Worm (Caenorhabditis elegans): ENCODE results near the gene rpl-11.2.

Gene rpl-11.2

DNA sequence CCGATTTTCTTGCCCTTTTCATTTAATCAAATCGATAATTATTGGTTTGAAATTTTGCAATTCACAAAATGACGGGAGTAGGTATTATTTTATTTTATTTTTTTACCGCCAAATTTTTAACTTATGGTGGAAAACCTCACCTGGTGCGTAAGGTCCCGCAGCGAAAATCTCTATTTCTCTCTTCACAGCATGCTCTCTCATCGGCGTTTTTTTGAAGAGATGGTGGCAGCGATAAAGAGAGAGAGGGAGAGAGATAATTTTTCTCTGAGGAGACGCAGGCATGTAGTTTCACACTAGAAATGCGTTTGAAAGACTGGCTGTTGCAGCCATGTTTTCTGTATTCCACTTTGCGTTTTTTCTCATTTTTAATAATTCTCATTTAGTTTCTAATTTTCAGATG, 8.5 kb downstream of the rpl-11.2 start, which contains the start of gene T14F9.2:
TSS of gene T14F9.2 (plus strand) at position 396 of the 400 bp plus-strand sequence.
- no peak for TF ChIP-seq unc-62 (GFP tag; optimal IDR thresholded peaks at IDR 0.05)

DNA sequence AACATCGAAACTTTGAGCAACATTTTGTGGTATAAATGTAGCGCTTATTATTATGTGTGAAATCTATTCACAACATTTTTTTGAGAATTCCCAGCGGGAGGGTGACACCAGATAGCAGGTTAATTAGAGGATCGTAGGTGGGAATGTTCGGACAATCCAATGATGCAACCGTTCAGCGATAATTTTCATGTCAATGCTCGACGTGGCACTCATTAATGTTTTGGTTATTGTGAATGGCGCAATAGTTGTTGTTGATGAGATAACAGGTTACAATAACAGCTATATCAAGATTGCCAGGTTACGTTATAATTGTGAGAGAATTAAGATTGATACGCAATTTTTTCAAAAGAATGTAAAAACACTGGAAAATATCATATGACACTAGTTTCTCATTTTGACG, 11.1 kb downstream of the rpl-11.2 start:
- no peak for TF ChIP-seq unc-62 (GFP tag; optimal IDR thresholded peaks at IDR 0.05)

DNA sequence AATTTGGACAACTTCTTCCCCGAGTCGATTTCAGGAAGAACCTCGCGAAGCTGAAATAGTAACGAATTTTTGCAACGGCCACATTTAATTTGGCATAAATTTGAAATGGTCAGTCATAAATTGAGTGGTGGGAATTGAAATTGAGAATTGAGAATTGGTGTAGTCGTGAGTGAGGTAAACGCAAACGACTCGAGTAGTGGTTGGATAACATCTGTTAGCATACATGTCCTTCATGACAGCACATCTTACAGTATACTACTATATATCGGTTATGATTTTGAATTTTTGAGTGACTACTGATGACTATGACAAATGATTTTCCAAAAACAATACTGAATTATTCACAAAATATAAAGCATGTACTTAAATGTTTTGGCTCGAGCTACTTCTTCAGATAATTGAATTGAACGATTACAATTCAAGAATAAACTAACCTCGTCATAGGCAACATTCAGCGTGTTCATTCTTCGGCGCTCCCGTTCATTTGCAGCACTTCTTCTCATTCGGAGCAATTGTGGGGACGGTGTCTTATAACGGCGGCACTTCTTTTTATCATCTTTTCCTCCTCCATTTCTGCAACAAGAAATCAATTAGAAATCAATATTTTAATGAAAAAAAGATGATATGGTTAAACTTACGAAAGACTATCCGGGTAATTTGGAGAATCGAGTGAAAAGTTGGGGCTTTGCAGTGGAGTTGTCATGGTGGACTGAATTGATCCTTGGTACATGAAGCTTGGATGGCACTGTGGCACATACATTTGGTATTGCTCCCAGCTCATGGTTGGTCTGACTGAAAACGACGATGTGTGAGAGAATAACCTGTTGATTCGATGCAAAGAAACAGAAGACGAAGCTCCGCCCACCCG, 12.9 kb downstream of the rpl-11.2 start, which contains the start of gene lin-32:
TSS of gene lin-32 (minus strand) at position 818 of the 868 bp plus-strand sequence.
- no peak for TF ChIP-seq unc-62 (GFP tag; optimal IDR thresholded peaks at IDR 0.05)

DNA sequence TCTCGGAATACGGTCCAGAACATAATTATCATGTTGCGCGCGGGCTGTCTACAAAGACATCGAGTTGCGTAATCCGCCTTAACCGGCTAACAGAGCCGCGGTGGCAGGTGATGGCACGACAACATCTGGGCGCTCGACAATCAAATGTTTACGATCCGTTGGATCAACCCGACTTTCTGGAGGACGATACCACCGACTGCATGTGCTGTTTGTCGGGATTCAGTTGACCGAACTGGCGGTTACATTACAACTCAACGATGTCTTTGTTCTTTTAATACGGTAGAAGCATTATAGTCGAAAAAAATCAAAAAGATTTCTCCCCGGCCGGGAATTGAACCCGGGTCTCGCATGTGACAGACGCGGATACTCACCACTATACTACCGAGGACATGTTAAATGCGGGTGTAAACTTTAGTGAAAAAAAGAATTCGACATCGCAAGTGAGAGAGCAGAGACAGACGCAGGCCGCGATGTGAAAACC, 15.5 kb downstream of the rpl-11.2 start:
- no peak for TF ChIP-seq unc-62 (GFP tag; optimal IDR thresholded peaks at IDR 0.05)

DNA sequence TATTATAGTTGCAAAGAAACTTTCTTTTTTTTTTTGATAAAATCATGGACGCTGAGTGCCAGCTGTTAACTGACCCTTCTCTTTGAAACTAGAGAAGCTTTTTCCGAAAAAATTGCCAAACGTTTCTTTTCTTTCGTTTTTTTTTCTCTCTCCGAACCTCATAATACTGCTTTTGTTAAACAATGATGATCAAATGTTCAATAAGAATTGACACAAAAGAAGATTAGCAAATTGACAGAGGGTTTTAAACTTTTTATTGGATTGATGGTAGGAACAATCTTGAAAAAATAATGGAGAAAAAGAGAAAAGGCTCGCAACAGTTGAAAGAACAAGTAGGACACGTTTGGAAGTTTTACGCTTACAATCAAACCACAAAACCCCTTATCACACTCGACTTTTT, 21.6 kb downstream of the rpl-11.2 start, which contains the start of gene hex-1:
TSS of gene hex-1 (plus strand) at position 301 of the 400 bp plus-strand sequence.
- TF ChIP-seq unc-62 (GFP tag; optimal IDR thresholded peaks at IDR 0.05): no peak

DNA sequence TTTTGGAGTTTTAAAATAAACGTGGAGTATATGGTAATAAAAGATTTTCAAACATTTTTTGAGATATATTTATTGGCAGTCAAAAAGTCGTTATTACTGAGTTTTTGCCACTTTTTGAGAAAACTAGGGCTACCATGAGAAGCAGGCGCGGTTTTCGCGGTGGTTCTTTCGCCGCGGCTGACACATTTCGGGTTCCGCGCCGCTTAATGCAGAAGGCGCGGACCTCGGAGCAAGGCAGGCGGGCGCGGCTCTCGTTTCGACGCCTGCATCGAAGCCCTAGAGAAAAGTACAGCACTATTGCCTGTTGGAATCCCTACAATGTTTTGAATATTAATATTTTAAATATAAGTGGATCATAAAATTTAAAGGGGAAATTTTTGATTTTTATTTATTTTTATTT, 23.0 kb downstream of the rpl-11.2 start:
- TF ChIP-seq unc-62 (GFP tag; optimal IDR thresholded peaks at IDR 0.05): no peak

DNA sequence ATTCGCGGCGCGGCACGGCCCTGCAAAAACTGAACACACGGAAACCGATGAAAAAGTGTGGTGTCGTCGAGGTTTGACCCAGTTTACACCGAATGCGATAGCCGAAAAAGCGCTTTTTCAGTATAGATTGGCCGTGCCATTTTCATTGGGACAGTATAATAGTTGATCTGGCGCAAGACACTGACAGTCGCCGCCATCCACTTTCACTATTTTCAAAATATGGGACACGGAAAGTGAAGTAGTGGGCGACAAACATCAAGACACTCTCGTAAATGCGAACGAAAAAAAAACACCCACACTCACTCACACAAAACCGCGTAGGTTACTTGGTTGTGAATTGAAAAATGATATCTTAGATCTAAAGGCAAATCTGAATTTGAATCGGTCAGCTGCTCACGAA, 23.4 kb downstream of the rpl-11.2 start:
- no peak for TF ChIP-seq unc-62 (GFP tag; optimal IDR thresholded peaks at IDR 0.05)

DNA sequence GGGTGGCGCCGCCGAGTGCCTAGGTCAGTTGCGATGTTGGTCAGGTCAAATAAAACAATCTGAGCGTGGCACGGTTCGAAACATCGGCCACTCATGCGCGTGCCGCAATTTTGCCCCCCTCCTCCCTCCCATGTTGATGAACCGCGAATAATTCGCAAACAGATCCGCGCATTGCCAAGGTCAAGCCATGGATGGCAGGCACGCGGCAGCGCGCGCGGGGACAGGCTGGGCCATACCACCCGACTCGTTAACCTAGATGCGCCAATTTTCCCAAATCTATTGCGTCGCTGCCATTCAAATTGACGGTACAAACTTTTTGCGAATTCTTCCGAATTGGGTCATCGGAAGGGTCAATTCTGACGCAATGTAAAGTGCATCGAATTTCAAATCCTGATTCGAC, 25.8 kb downstream of the rpl-11.2 start:
- no peak for TF ChIP-seq unc-62 (GFP tag; optimal IDR thresholded peaks at IDR 0.05)

DNA sequence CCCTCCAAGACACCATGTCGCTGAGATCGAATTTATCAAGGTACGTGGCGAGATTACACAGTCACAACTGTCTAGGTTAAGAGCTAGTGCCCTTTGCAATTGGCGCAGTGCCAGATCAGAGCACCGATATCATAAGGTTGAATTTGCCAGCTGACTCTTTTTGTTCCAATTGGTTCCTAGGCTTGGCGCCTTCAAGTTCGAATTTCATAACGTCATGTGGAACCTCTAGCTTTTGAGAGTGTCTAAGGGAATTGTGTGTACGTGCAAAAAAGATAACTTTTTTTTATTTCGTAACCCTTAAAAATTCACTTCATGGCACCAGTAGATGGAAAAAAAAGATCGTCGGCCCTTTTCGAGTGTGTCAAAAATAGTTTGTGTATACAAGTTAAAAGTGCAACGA, 26.2 kb downstream of the rpl-11.2 start:
- no peak for TF ChIP-seq unc-62 (GFP tag; optimal IDR thresholded peaks at IDR 0.05)

DNA sequence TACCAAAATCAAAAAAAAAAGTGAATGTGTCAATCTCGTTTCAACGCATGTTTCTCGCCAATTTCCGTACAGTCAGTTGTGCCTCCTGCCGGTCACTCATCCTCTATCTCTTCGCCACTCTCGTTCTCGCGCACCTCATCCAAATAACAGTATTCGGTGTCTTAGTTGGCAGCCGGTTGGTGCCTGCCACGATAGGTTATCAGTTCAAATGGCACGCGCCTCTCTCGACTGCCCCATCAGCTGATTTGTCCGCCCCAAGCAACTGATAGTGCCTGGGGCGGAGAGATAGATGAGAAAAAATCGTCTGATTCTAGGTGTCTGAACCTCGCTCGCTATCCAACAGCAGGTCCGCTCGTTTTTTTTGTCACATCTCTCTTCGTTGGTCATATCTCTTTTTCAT, 27.3 kb downstream of the rpl-11.2 start:
- no peak for TF ChIP-seq unc-62 (GFP tag; optimal IDR thresholded peaks at IDR 0.05)

DNA sequence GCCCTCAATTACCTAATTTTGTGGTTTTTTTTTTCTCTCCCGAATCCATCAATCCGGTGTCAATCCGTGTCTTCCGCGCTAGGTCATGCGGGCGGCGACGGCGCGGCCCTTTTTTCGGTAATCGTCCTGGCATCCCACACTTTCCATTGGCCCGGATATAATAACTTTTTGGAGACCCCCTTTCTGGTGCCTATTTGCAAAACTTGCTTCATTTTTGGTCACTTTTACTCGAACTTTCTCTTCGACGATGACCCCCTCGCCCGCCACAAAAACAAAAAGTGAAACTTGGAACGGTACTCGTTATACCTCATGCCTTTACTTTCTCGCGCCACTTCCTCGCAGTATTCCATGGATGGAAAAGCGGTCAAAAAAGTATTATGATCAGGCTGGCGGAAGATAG, 28.0 kb downstream of the rpl-11.2 start:
- TF ChIP-seq unc-62 (GFP tag; optimal IDR thresholded peaks at IDR 0.05): no peak

DNA sequence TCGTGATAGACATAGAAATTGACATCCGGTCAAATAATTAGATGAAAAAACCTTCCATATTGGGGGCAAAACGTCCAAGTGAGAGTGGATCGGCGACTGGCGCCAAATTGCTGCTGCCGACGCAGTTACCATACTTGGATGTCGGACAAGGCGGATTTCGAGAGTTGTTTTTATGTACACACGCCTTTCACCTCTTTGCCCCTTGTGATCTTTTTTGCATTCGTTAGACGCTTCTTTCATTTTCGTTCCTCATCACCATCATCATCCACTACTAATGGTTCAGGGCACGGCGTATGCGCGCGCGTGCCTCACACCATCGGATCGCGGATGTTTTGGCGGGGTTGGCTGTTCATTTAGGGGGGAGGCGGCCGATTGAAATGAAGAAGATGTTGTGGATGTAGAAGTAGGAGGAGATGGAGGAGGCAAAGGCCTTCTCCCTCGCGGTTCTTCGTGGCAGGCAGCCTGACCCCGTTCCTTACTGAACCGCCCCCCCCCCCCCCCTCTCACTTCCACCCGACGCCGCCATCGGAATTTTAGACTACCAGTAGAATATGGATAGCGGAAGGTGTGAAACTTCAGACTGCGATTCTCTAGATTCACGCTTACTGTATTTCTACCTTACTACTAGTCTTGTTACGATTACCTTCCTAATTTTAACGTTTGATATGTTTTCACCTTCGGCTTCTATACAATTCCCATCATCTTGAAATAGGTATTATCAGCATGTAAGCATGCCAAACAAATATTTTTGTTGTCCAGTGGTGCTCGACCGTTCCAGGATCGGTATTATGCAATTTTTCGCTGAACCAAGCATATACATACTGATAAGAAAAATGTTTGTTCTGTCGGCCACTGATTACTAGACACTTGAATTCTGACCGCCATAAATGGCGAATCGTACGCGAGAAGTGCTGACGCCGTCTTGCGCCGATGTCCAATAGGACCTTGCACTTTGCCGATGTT, 28.7 kb downstream of the rpl-11.2 start:
- TF ChIP-seq unc-62 (GFP tag; optimal IDR thresholded peaks at IDR 0.05): no peak

DNA sequence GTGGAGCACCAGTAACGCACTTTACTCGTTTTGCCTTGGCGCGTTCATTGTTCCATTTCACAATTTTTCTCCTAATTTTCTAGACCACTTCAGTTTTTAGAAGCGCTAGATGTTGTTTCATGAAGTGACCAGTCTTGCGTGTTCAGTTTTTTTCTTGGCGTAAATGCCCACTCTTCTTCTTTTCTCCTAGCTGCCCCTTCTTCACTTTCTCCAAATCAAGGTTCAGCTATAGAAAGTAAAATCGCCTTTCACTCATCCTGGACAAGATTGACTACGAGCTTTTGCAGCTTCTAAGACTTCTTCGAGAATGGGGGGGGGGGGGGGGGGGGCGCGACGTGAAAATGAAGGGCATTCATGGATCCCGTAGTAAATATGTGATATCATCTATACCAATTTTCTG, 29.7 kb downstream of the rpl-11.2 start:
- TF ChIP-seq unc-62 (GFP tag; optimal IDR thresholded peaks at IDR 0.05): no peak

DNA sequence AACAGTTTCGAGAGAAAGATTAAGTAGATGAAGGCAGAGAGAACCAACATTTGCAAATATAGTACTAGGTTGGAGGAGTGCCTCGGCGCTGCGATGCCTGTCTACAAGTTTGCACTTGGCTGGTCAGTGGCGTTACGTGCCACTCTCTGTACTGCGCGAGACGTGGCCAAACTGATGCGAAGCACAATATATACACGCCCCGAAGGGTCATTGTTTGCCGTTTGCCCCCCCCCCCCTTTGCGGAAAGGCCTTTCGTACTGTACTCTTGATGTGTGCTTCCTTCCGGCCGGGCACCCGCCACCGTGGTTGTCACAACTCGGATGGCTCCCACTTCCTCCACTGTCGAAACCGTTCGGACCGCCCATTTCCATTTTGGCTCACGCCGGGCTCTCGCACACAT, 30.3 kb downstream of the rpl-11.2 start:
- no peak for TF ChIP-seq unc-62 (GFP tag; optimal IDR thresholded peaks at IDR 0.05)

DNA sequence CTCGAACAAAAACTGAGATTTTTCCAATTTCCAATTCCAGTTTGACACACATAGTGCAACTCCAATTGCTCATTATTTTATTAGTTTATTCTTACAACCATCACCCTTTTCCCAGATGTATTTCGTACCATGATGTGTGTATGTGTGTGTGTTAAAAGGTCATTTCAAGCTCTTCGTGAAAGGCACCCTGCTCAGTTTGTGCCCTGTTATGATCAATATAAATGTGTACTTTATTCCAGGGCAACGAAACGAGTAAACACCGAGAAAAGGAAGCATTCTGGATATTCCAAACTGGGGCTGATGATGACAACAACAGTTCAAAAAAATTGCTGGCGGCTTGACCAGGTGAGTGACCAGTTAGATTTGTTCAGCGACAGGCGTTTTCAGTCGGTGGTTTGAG, 31.7 kb downstream of the rpl-11.2 start, which contains the start of gene peb-1:
TSS of gene peb-1 (plus strand) at position 301 of the 400 bp plus-strand sequence.
- TF ChIP-seq unc-62 (GFP tag; optimal IDR thresholded peaks at IDR 0.05): no peak

DNA sequence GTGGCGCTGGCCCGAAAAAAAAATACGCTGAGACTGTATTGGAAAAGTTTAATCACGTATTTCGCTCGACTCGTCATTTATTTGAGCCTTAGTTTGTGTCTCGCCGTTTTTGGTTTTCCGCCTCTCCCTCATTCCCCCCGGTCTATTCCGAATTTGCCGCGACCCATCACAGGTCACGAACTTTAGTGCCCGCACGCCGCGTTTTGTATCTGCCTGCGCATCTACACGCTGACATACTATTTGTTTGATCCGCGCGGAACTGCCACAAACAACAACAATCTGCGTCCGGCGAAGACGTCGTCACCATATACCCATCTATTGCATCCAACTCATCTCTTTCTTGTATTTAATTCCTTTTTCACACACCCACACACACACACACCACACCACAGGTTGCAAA, 32.3 kb downstream of the rpl-11.2 start:
- TF ChIP-seq unc-62 (GFP tag; optimal IDR thresholded peaks at IDR 0.05): no peak

Measured in whole organism, dauer.